Fruit fly (Drosophila melanogaster): ENCODE measurements around the gene ph-p.

The ph-p gene

DNA sequence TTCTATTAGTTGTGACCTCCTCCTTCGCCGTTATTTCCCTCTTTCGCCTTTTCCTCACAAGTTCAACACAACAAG lies at the start of gene ph-p:
TSS of gene ph-p (minus strand) at position 30 of the 75 bp plus-strand sequence.
- TF ChIP-seq Dll (optimal IDR thresholded peaks at IDR 0.05) (no peak), CG8478 (optimal IDR thresholded peaks at IDR 0.05) (no peak), usp (GFP tag; optimal IDR thresholded peaks at IDR 0.05) (no peak), pan (optimal IDR thresholded peaks at IDR 0.05) (no peak), psq (optimal IDR thresholded peaks at IDR 0.05) (no peak), EcR (GFP tag; optimal IDR thresholded peaks at IDR 0.05) (no peak)

DNA sequence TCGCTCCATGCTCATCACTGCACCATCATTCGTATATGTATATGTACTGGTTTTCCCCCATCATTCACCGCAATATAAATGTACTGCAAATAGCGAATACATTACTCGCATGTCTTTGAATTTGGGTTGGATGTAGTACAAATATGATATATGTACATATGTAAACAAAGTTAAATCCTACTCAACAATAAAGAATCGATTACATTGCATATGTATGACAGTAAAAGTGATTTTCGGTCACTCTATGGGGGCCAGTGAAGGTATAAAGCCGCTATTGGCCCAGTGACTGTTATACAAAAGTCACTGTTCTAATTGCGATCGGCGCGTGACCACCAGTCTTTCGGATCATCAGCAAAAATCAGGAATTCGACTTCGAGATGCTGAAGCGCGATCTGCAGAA lies 49.3 kb upstream of the ph-p start, which contains the start of gene CG3457:
TSS of gene CG3457 (plus strand) at position 301 of the 400 bp plus-strand sequence.
- TF ChIP-seq CG8478 (optimal IDR thresholded peaks at IDR 0.05) (no peak), Dll (optimal IDR thresholded peaks at IDR 0.05) (no peak), EcR (GFP tag; optimal IDR thresholded peaks at IDR 0.05) (no peak), pan (optimal IDR thresholded peaks at IDR 0.05) (no peak), psq (optimal IDR thresholded peaks at IDR 0.05) (no peak), usp (GFP tag; optimal IDR thresholded peaks at IDR 0.05) (no peak)

- TF ChIP-seq usp (GFP tag; optimal IDR thresholded peaks at IDR 0.05) (no peak), psq (optimal IDR thresholded peaks at IDR 0.05) (no peak), pan (optimal IDR thresholded peaks at IDR 0.05) (no peak), EcR (GFP tag; optimal IDR thresholded peaks at IDR 0.05) (no peak), Dll (optimal IDR thresholded peaks at IDR 0.05) (no peak), CG8478 (optimal IDR thresholded peaks at IDR 0.05) (no peak)
Measured at dm6 chrX:2186555-2186954, 48.4 kb upstream of the ph-p start, which contains the start of gene CG17777. CG17777 (plus strand) TSS chrX:2186855.

DNA sequence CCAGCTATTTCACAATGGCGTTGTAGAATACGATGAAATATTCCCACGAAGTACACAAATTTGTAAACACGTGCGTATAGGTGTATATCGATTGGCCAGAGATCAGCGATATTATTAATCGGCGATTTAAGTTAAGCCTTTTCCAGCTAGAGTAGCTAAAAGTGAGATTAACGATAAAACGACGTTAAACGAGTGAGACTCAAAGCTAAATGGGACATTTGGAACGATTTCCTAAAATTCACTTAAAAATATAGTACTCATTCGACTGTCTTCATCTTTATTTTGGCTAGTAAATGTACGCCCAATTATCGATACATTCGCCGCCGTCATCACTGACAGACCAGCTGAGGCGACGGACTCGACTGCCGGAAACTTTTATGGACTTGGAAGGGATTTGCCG lies 46.4 kb upstream of the ph-p start, which contains the start of the genes Nmd3 and CG17776:
TSS of gene Nmd3 (minus strand) at position 106 of the 400 bp plus-strand sequence.
TSS of gene CG17776 (plus strand) at position 163 of the 400 bp plus-strand sequence.
- no peak for TF ChIP-seq usp (GFP tag; optimal IDR thresholded peaks at IDR 0.05)
- no peak for TF ChIP-seq EcR (GFP tag; optimal IDR thresholded peaks at IDR 0.05)
- TF ChIP-seq psq (optimal IDR thresholded peaks at IDR 0.05): no peak
- TF ChIP-seq CG8478 (optimal IDR thresholded peaks at IDR 0.05): no peak
- TF ChIP-seq pan (optimal IDR thresholded peaks at IDR 0.05): no peak
- TF ChIP-seq Dll (optimal IDR thresholded peaks at IDR 0.05): no peak

DNA sequence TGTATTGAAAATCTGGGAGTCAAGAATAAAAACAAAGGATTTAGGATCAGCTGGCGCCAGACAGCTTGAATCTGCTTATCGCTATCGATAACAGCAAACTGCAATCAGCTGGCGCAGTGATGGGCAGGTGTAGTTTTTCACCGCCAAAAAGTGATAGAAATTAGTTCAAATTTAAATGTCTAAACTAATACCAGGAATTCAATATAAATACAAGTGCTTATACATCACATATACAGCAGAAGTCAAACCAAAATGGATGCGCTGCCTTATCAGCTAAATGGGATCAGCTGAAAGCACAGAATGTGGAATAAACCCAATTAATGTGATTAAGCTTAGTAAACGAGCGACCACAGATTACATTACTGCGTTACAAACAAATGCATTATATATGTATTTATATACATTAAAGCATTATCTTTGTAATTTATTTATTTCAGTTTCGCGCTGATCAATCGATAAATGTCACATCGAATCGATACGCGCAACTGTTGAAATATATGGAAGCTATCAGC lies 42.6 kb upstream of the ph-p start, which contains the start of gene pn:
TSS of gene pn (plus strand) at position 462 of the 512 bp plus-strand sequence.
- TF ChIP-seq Dll (optimal IDR thresholded peaks at IDR 0.05): no peak
- no peak for TF ChIP-seq usp (GFP tag; optimal IDR thresholded peaks at IDR 0.05)
- TF ChIP-seq pan (optimal IDR thresholded peaks at IDR 0.05): no peak
- TF ChIP-seq CG8478 (optimal IDR thresholded peaks at IDR 0.05): no peak
- no peak for TF ChIP-seq psq (optimal IDR thresholded peaks at IDR 0.05)
- TF ChIP-seq EcR (GFP tag; optimal IDR thresholded peaks at IDR 0.05): no peak

DNA sequence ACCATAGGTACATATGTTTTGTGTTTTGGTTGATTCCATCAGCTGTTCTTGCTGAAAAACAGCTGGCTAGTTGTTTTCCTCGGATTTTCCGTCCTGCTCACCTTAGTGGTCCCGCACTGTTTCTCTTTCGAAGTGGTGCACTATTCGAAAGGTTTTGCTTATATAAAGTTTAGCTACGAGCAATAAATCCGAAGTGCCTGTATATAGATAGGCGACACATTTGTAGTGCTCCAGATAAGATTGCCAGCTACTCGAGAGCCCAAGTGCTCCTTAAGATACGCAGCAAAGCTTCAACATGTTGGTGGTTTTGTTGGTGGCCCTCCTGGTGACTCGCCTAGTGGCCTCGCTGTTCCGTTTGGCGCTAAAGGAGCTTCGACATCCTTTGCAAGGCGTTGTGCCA lies 40.6 kb upstream of the ph-p start, which contains the start of gene Cyp4ae1:
TSS of gene Cyp4ae1 (plus strand) at position 206 of the 400 bp plus-strand sequence.
- TF ChIP-seq EcR (GFP tag; optimal IDR thresholded peaks at IDR 0.05): no peak
- no peak for TF ChIP-seq CG8478 (optimal IDR thresholded peaks at IDR 0.05)
- TF ChIP-seq psq (optimal IDR thresholded peaks at IDR 0.05): no peak
- no peak for TF ChIP-seq Dll (optimal IDR thresholded peaks at IDR 0.05)
- no peak for TF ChIP-seq usp (GFP tag; optimal IDR thresholded peaks at IDR 0.05)
- TF ChIP-seq pan (optimal IDR thresholded peaks at IDR 0.05): no peak

DNA sequence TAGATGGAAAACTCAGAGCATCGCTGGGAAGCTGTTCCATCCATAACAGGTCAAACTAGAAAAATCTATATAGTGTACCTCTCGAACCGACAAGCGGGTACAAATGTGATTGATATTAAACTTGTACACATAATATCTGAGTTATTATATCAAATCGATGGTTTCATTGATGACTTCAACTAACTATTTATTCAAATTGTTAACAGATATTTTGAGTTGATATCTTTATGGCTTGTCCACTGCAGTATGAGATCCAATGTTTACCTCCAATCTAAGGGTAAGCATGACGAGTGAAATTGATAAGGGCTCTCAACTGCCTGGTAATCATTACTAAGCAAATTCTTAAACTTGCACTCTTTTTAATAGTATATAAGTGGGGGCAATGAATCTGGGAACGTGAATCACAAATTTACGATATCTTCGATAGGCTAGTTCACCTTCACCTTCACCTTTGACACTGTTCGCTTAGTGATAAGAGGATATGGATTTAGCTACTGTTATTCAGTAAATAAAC lies 37.8 kb upstream of the ph-p start, which contains the start of gene Cyp4d2:
TSS of gene Cyp4d2 (plus strand) at position 51 of the 514 bp plus-strand sequence.
- TF ChIP-seq CG8478 (optimal IDR thresholded peaks at IDR 0.05) (no peak), Dll (optimal IDR thresholded peaks at IDR 0.05) (no peak), psq (optimal IDR thresholded peaks at IDR 0.05) (no peak), usp (GFP tag; optimal IDR thresholded peaks at IDR 0.05) (no peak), pan (optimal IDR thresholded peaks at IDR 0.05) (no peak), EcR (GFP tag; optimal IDR thresholded peaks at IDR 0.05) (no peak)

DNA sequence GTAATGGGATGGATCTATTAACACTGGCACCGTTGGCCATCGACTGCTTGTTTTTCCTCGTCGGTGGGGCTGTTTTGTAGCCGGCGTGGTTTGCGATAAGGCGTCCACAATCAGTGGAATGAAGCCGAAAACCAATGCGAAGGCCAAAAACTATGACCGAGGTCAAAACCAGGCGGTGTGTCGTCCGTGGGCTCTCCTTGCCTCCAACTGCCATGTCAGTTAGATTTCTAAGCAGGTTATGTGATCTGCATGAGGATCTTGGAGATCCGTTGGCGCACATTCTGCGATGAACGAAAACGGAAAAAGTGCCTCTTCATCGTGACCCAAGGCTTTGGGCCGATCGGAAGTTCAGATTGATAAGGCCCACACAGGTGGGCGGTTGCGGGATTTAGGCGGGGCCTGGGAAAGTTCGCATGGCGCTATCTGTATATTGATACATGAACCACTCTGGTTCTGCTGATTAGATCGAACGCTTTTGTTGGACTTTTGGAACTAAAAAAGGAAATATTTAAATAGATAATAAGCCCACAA lies 37.2 kb upstream of the ph-p start, which contains the start of gene Cyp4d14:
TSS of gene Cyp4d14 (minus strand) at position 51 of the 531 bp plus-strand sequence.
- TF ChIP-seq usp (GFP tag; optimal IDR thresholded peaks at IDR 0.05): no peak
- no peak for TF ChIP-seq pan (optimal IDR thresholded peaks at IDR 0.05)
- TF ChIP-seq Dll (optimal IDR thresholded peaks at IDR 0.05): no peak
- TF ChIP-seq EcR (GFP tag; optimal IDR thresholded peaks at IDR 0.05): no peak
- no peak for TF ChIP-seq CG8478 (optimal IDR thresholded peaks at IDR 0.05)
- TF ChIP-seq psq (optimal IDR thresholded peaks at IDR 0.05): no peak

dm6 chrX:2172420-2172827 lies 34.3 kb upstream of the ph-p start, which contains the start of gene ND-B14.5A:
ND-B14.5A (plus strand) TSS chrX:2172526.
- TF ChIP-seq Dll (optimal IDR thresholded peaks at IDR 0.05): no peak
- no peak for TF ChIP-seq EcR (GFP tag; optimal IDR thresholded peaks at IDR 0.05)
- TF ChIP-seq pan (optimal IDR thresholded peaks at IDR 0.05): no peak
- no peak for TF ChIP-seq CG8478 (optimal IDR thresholded peaks at IDR 0.05)
- no peak for TF ChIP-seq usp (GFP tag; optimal IDR thresholded peaks at IDR 0.05)
- TF ChIP-seq psq (optimal IDR thresholded peaks at IDR 0.05): no peak

DNA sequence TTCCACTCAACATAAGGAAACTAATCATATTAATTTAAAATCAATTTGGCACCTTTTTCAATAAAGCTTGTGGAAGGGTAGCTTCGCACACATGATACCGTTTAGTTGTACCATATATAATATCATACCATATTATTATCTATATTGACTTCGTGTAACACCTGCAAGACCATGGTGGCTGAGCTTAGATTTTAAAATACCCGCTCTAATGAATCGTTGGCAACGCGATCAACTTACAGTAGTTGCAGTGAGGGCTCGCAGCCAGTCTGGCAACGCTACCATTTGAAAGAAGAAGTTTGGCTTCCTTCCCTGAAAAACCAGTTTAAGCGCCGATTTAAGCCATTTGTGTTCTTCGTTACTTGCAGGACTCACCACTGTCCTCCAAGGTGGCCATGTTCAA lies 32.3 kb upstream of the ph-p start:
- TF ChIP-seq CG8478 (optimal IDR thresholded peaks at IDR 0.05) (no peak), Dll (optimal IDR thresholded peaks at IDR 0.05) (no peak), pan (optimal IDR thresholded peaks at IDR 0.05) (no peak), usp (GFP tag; optimal IDR thresholded peaks at IDR 0.05) (no peak), psq (optimal IDR thresholded peaks at IDR 0.05) (no peak), EcR (GFP tag; optimal IDR thresholded peaks at IDR 0.05) (no peak)

DNA sequence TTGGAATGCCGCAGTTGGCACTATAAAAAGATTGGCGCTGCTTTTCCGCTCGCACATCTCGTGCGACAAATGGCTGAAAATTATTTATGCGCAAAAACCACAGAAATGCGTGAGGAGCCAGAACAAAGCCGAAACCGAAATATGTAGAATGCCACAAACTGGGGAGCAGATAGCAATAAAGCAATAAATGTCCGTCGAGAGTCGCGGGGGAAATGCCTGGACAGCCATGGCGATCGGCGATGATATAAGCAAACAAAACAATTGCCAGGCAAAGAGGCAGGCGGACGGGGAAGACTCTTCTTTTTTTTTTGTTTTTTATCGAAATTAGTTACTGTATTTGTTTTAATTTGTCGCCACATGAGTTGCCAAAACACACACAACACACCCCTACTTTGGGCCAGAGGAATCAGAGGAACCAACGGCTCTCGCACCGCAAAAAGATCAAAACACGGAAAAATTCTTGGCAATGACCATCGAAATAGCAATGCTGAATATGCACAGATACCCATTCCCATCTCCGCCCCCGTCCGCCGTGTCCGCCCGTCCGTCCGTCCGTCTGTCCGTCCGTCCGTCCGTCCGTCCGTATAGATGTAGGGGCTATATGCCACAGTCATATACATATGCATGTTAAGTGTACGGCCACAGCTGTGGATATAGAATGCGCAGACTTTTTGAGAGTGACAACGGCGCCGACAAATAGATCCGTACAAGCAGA lies 30.5 kb upstream of the ph-p start:
- TF ChIP-seq psq (optimal IDR thresholded peaks at IDR 0.05): no peak
- TF ChIP-seq Dll (optimal IDR thresholded peaks at IDR 0.05): no peak
- TF ChIP-seq pan (optimal IDR thresholded peaks at IDR 0.05): no peak
- no peak for TF ChIP-seq usp (GFP tag; optimal IDR thresholded peaks at IDR 0.05)
- no peak for TF ChIP-seq CG8478 (optimal IDR thresholded peaks at IDR 0.05)
- TF ChIP-seq EcR (GFP tag; optimal IDR thresholded peaks at IDR 0.05): no peak

- TF ChIP-seq usp (GFP tag; optimal IDR thresholded peaks at IDR 0.05): no peak
- no peak for TF ChIP-seq psq (optimal IDR thresholded peaks at IDR 0.05)
- no peak for TF ChIP-seq EcR (GFP tag; optimal IDR thresholded peaks at IDR 0.05)
Measured at dm6 chrX:2166129-2166528, 28.0 kb upstream of the ph-p start.

Measured in whole organism.